Fruit fly (Drosophila melanogaster) whole organism, embryonic: ENCODE results near the gene sni.

Experiments
- BEAF-32 ChIP-seq: fragments of 200-800 bp; sonication (Bioruptor generic); optimal IDR thresholded peaks from 3 replicates; lab custom pipeline; 2017; ENCODE audit warnings: missing biosample characterization, missing genetic modification characterization, mild to moderate bottlenecking, moderate library complexity, missing genetic modification reagents
- Blimp-1 ChIP-seq: fragments of 200-800 bp; sonication (Bioruptor generic); optimal IDR thresholded peaks from 3 replicates; lab custom pipeline; 2018; ENCODE audit warnings: missing biosample characterization, missing genetic modification characterization, mild to moderate bottlenecking, moderate library complexity, missing genetic modification reagents
- CG10565 ChIP-seq: fragments of 200-800 bp; sonication (Bioruptor generic); optimal IDR thresholded peaks from 3 replicates; lab custom pipeline; 2016; ENCODE audit warnings: missing biosample characterization, mild to moderate bottlenecking, missing genetic modification characterization
- CG12391 ChIP-seq: fragments of 200-800 bp; sonication (Bioruptor generic); optimal IDR thresholded peaks from 3 replicates; lab custom pipeline; 2018; ENCODE audit warnings: missing biosample characterization, mild to moderate bottlenecking, missing genetic modification characterization, moderate library complexity
- CG2120 ChIP-seq: fragments of 200-800 bp; sonication (Bioruptor generic); optimal IDR thresholded peaks from 3 replicates; lab custom pipeline; 2016; ENCODE audit warnings: missing biosample characterization, missing genetic modification characterization
- CG4282 ChIP-seq: fragments of 200-800 bp; sonication (Bioruptor generic); optimal IDR thresholded peaks from 2 replicates; lab custom pipeline; 2016; ENCODE audit warnings: missing biosample characterization, missing genetic modification characterization
- CG4328 ChIP-seq: fragments of 200-800 bp; sonication (Bioruptor generic); optimal IDR thresholded peaks from 3 replicates; lab custom pipeline; 2017; ENCODE audit warnings: missing biosample characterization, missing genetic modification reagents, missing genetic modification characterization
- CG5953 ChIP-seq: fragments of 200-800 bp; sonication (Bioruptor generic); IDR thresholded peaks from 2 replicates; pipeline ENCODE4 v1.3.6; 2022; ENCODE audit warnings: missing biosample characterization, missing genetic modification characterization
- Doc2 ChIP-seq: fragments of 200-800 bp; sonication (Bioruptor generic); IDR thresholded peaks from 2 replicates; pipeline ENCODE4 v1.3.6; 2022; ENCODE audit warnings: missing biosample characterization, missing genetic modification characterization
- Xbp1 ChIP-seq: fragments of 200-800 bp; sonication (Bioruptor generic); optimal IDR thresholded peaks from 3 replicates; lab custom pipeline; 2016; ENCODE audit warnings: missing biosample characterization, mild to moderate bottlenecking, missing genetic modification characterization
- phol ChIP-seq: fragments of 200-800 bp; sonication (Bioruptor generic); optimal IDR thresholded peaks from 3 replicates; lab custom pipeline; 2018; ENCODE audit warnings: missing biosample characterization, mild to moderate bottlenecking, missing genetic modification characterization, moderate library complexity
- pnt ChIP-seq: fragments of 200-800 bp; sonication (Bioruptor generic); optimal IDR thresholded peaks from 3 replicates; lab custom pipeline; 2016; ENCODE audit warnings: missing biosample characterization, missing genetic modification characterization
- sr ChIP-seq: fragments of 200-800 bp; sonication (Bioruptor generic); IDR thresholded peaks from 3 replicates; pipeline ENCODE4 v1.3.6; 2022; ENCODE audit warnings: missing biosample characterization, missing genetic modification characterization
- tup ChIP-seq: fragments of 200-800 bp; sonication (Bioruptor generic); optimal IDR thresholded peaks from 2 replicates; lab custom pipeline; 2016; ENCODE audit warnings: missing biosample characterization, mild to moderate bottlenecking, missing genetic modification characterization, moderate library complexity

- TF ChIP-seq Blimp-1 (GFP tag; lab: Kevin White, UChicago) = peak; percentile 79
- no peak for TF ChIP-seq BEAF-32 (GFP tag; lab: Kevin White, UChicago)
- TF ChIP-seq phol (tag; lab: Kevin White, UChicago) = no peak
- no peak for TF ChIP-seq Xbp1
- no peak for TF ChIP-seq tup (GFP tag; lab: Kevin White, UChicago)
- TF ChIP-seq Doc2 (GFP tag; lab: Robert Waterston, UW) = no peak
- no peak for TF ChIP-seq pnt
- TF ChIP-seq CG4328 (GFP tag; lab: Kevin White, UChicago) = no peak
- no peak for TF ChIP-seq sr
- no peak for TF ChIP-seq CG10565 (GFP tag; lab: Kevin White, UChicago)
- TF ChIP-seq CG5953 (GFP tag; lab: Robert Waterston, UW) = no peak
- no peak for TF ChIP-seq CG4282 (GFP tag; lab: Kevin White, UChicago)
- TF ChIP-seq CG2120 (GFP tag; lab: Kevin White, UChicago) = no peak
- TF ChIP-seq CG12391 (tag; lab: Kevin White, UChicago) = no peak
Measured at dm6 chrX:8258281-8258802, 14.5 kb upstream of the sni start.
